Worm (Caenorhabditis elegans) whole organism, L1 larva: Measurements from ENCODE around the gene fbxc-40.

Source experiments
- aha-1 ChIP-seq: fragments of 150-350 bp; optimal IDR thresholded peaks from 2 replicates; lab custom pipeline; 2014; ENCODE audit warnings: missing biosample characterization, missing genetic modification characterization
- nhr-90 ChIP-seq: sonication (generic microtip); optimal IDR thresholded peaks from 2 replicates; lab custom pipeline; 2016; ENCODE audit warnings: mild to moderate bottlenecking, missing genetic modification characterization, missing compliant biosample characterization; ENCODE audit not compliant: poor library complexity
- rnt-1 ChIP-seq: sonication (generic microtip); optimal IDR thresholded peaks from 2 replicates; lab custom pipeline; 2016; ENCODE audit warnings: mild to moderate bottlenecking, missing genetic modification characterization, moderate library complexity, missing compliant biosample characterization
- snpc-4 ChIP-seq: fragments of 150-350 bp; optimal IDR thresholded peaks from 2 replicates; lab custom pipeline; 2014; ENCODE audit warnings: missing biosample characterization, missing genetic modification characterization
- unc-130 ChIP-seq: fragments of 150-350 bp; optimal IDR thresholded peaks from 2 replicates; lab custom pipeline; 2017; ENCODE audit warnings: missing biosample characterization, missing genetic modification characterization, inconsistent platforms

DNA sequence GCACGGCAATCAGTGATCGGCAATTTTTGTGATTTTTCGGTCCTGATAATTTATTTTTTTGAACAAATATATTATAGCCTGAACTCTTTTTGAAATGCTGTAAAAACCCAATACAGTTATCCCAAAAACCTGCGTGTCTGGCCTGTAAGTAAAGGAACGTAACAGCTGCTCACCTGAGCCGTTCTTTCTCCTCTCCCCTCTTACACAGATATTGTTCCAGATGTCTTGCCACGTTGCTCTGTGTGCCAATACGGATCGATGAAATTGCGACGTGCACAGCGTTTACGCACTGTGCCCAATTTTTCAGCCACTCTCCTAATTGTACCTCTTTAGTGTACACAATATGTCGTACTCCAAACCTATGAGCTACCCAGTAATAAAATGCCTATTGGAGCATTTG is 27.2 kb upstream of the fbxc-40 start, which contains the start of gene sdz-4:
- TF ChIP-seq rnt-1 (tag; lab: Kevin White, UChicago) (no peak), unc-130 (no peak), nhr-90 (no peak), snpc-4 (tag; lab: Kevin White, UChicago) (no peak), aha-1 (tag; lab: Kevin White, UChicago) (no peak)
